Worm (Caenorhabditis elegans) whole organism, L4 larva: ENCODE results near the gene C06A12.3.

Experiments used
- R02D3.7 ChIP-seq: fragments of 150-350 bp; sonication (generic microtip); optimal IDR thresholded peaks from 3 replicates; lab custom pipeline; 2014; ENCODE audit warnings: missing biosample characterization, missing genetic modification characterization
- T20F7.1 ChIP-seq: fragments of 200-800 bp; sonication (Bioruptor generic); optimal IDR thresholded peaks from 2 replicates; lab custom pipeline; 2018; ENCODE audit warnings: mild to moderate bottlenecking, missing genetic modification characterization, missing compliant biosample characterization
- T26A8.4 ChIP-seq: fragments of 200-800 bp; sonication (Bioruptor generic); IDR thresholded peaks from 2 replicates; pipeline ENCODE4 v1.3.6; 2022; ENCODE audit warnings: missing genetic modification characterization, missing compliant biosample characterization
- ZK546.5 ChIP-seq, 2 experiments: sonication (generic microtip); optimal IDR thresholded peaks; 2 replicates each; lab custom pipeline; 2017; ENCODE audit warnings: missing biosample characterization in 2 of 2, missing genetic modification characterization in 2 of 2
- aha-1 ChIP-seq: fragments of 150-350 bp; peaks from one replicate; lab custom pipeline; 2014; ENCODE audit warnings: missing biosample characterization, missing genetic modification characterization
- arid-1 ChIP-seq: fragments of 200-800 bp; sonication (Bioruptor generic); conservative IDR thresholded peaks from 2 replicates; pipeline ENCODE4 v1.3.6; 2022; ENCODE audit warnings: missing genetic modification reagents, missing genetic modification characterization, missing compliant biosample characterization
- attf-4 ChIP-seq: sonication (generic microtip); optimal IDR thresholded peaks from 3 replicates; lab custom pipeline; 2017; ENCODE audit warnings: missing biosample characterization, missing genetic modification characterization
- ceh-20 ChIP-seq: fragments of 200-800 bp; sonication (Bioruptor generic); IDR thresholded peaks from 2 replicates; pipeline ENCODE4 v1.3.6; 2022; ENCODE audit warnings: missing genetic modification reagents, missing genetic modification characterization, missing compliant biosample characterization
- ceh-28 ChIP-seq: fragments of 150-350 bp; optimal IDR thresholded peaks from 2 replicates; lab custom pipeline; 2014; ENCODE audit warnings: missing biosample characterization, missing genetic modification reagents, missing genetic modification characterization
- ctbp-1 ChIP-seq: fragments of 200-800 bp; sonication (Bioruptor generic); IDR thresholded peaks from 2 replicates; pipeline ENCODE4 v1.3.6; 2022; ENCODE audit warnings: missing genetic modification reagents, missing genetic modification characterization, missing compliant biosample characterization
- daf-12 ChIP-seq: fragments of 150-350 bp; optimal IDR thresholded peaks from 2 replicates; lab custom pipeline; 2014; ENCODE audit warnings: missing biosample characterization, missing genetic modification reagents, missing genetic modification characterization
- daf-16 ChIP-seq, 3 experiments: sonication (generic microtip); optimal IDR thresholded peaks; 2 replicates each; lab custom pipeline; 2016 to 2017; ENCODE audit warnings: missing genetic modification characterization in 3 of 3, missing genetic modification reagents in 3 of 3, mild to moderate bottlenecking in 2 of 3, missing compliant biosample characterization in 2 of 3, missing biosample characterization in 1 of 3, moderate library complexity in 1 of 3
- dmd-9 ChIP-seq: fragments of 200-800 bp; sonication (Bioruptor generic); IDR thresholded peaks from 2 replicates; pipeline ENCODE4 v1.3.6; 2022; ENCODE audit warnings: missing genetic modification reagents, missing genetic modification characterization, missing compliant biosample characterization
- dve-1 ChIP-seq: sonication (generic microtip); optimal IDR thresholded peaks from 2 replicates; lab custom pipeline; 2017; ENCODE audit warnings: antibody characterized with exemption, mild to moderate bottlenecking, missing genetic modification characterization, missing compliant biosample characterization; ENCODE audit not compliant: insufficient read depth
- egl-27 ChIP-seq: sonication (generic microtip); optimal IDR thresholded peaks from 3 replicates; lab custom pipeline; 2017; ENCODE audit warnings: missing biosample characterization, missing genetic modification reagents, missing genetic modification characterization
- fkh-10 ChIP-seq: fragments of 150-350 bp; optimal IDR thresholded peaks from 2 replicates; lab custom pipeline; 2014; ENCODE audit warnings: missing biosample characterization, missing genetic modification reagents, missing genetic modification characterization
- gei-8 ChIP-seq: fragments of 200-800 bp; sonication (Bioruptor generic); optimal IDR thresholded peaks from 2 replicates; lab custom pipeline; 2018; ENCODE audit warnings: mild to moderate bottlenecking, missing genetic modification characterization, missing compliant biosample characterization
- hlh-30 ChIP-seq: sonication (generic microtip); optimal IDR thresholded peaks from 2 replicates; lab custom pipeline; 2017; ENCODE audit warnings: antibody characterized with exemption, mild to moderate bottlenecking, missing genetic modification characterization, missing compliant biosample characterization; ENCODE audit not compliant: insufficient read depth
- lin-13 ChIP-seq: fragments of 150-350 bp; optimal IDR thresholded peaks from 2 replicates; lab custom pipeline; 2014; ENCODE audit warnings: missing biosample characterization, missing genetic modification reagents, missing genetic modification characterization
- lir-3 ChIP-seq: sonication (generic microtip); optimal IDR thresholded peaks from 2 replicates; lab custom pipeline; 2016; ENCODE audit warnings: mild to moderate bottlenecking, missing genetic modification characterization, missing compliant biosample characterization
- madf-5 ChIP-seq, 2 experiments: fragments of 200-800 bp; sonication (Bioruptor generic); IDR thresholded peaks; 2 replicates each; pipeline ENCODE4 v1.3.6; 2022; ENCODE audit warnings: missing compliant biosample characterization in 2 of 2, missing genetic modification characterization in 2 of 2
- mep-1 ChIP-seq: fragments of 150-350 bp; sonication (generic microtip); optimal IDR thresholded peaks from 3 replicates; lab custom pipeline; 2014; ENCODE audit warnings: missing biosample characterization, missing genetic modification characterization
- nhr-237 ChIP-seq: sonication (generic microtip); optimal IDR thresholded peaks from 2 replicates; lab custom pipeline; 2017; ENCODE audit warnings: missing biosample characterization, missing genetic modification characterization
- nhr-25 ChIP-seq: sonication (generic microtip); optimal IDR thresholded peaks from 2 replicates; lab custom pipeline; 2017; ENCODE audit warnings: missing genetic modification characterization, mild to moderate bottlenecking, missing compliant biosample characterization, antibody characterized with exemption, moderate library complexity, borderline replicate concordance; ENCODE audit not compliant: insufficient read depth
- nhr-28 ChIP-seq: fragments of 150-350 bp; optimal IDR thresholded peaks from 2 replicates; lab custom pipeline; 2014; ENCODE audit warnings: missing biosample characterization, missing genetic modification characterization
- nhr-48 ChIP-seq: sonication (generic microtip); optimal IDR thresholded peaks from 2 replicates; lab custom pipeline; 2016; ENCODE audit warnings: mild to moderate bottlenecking, missing genetic modification characterization, missing compliant biosample characterization
- nhr-6 ChIP-seq: fragments of 150-350 bp; optimal IDR thresholded peaks from 2 replicates; lab custom pipeline; 2014; ENCODE audit warnings: missing biosample characterization, missing genetic modification characterization
- pqm-1 ChIP-seq: sonication (generic microtip); optimal IDR thresholded peaks from 2 replicates; lab custom pipeline; 2017; ENCODE audit warnings: missing biosample characterization, missing genetic modification characterization
- rbr-2 ChIP-seq: sonication (generic microtip); optimal IDR thresholded peaks from 2 replicates; lab custom pipeline; 2016; ENCODE audit warnings: missing genotype, missing genetic modification characterization, missing compliant biosample characterization
- saeg-2 ChIP-seq: fragments of 200-800 bp; sonication (Bioruptor generic); IDR thresholded peaks from 2 replicates; pipeline ENCODE4 v1.3.6; 2022; ENCODE audit warnings: missing genetic modification reagents, missing genetic modification characterization, missing compliant biosample characterization
- spr-1 ChIP-seq: sonication (generic microtip); optimal IDR thresholded peaks from 2 replicates; lab custom pipeline; 2016; ENCODE audit warnings: mild to moderate bottlenecking, missing genetic modification characterization, missing compliant biosample characterization
- unc-130 ChIP-seq: sonication (generic microtip); optimal IDR thresholded peaks from 2 replicates; lab custom pipeline; 2016; ENCODE audit warnings: missing genetic modification reagents, missing genetic modification characterization, missing compliant biosample characterization
- unc-62 ChIP-seq, 3 experiments: fragments of 150-350 bp in 1 of 3; sonication (generic microtip); optimal IDR thresholded peaks in 2 of 3; peaks in 1 of 3; 1 replicate in 1 of 3; 2 replicates in 2 of 3; lab custom pipeline; 2014 to 2017; ENCODE audit warnings: missing biosample characterization in 3 of 3, missing genetic modification characterization in 3 of 3, missing genetic modification reagents in 3 of 3, missing genotype in 1 of 3
- zfp-3 ChIP-seq: fragments of 200-800 bp; sonication (Bioruptor generic); conservative IDR thresholded peaks from 2 replicates; pipeline ENCODE4 v1.3.6; 2022; ENCODE audit warnings: missing genetic modification reagents, missing genetic modification characterization, missing compliant biosample characterization
- zip-2 ChIP-seq: fragments of 150-350 bp; optimal IDR thresholded peaks from 2 replicates; lab custom pipeline; 2014; ENCODE audit warnings: missing biosample characterization, missing genetic modification characterization

Gene C06A12.3

DNA sequence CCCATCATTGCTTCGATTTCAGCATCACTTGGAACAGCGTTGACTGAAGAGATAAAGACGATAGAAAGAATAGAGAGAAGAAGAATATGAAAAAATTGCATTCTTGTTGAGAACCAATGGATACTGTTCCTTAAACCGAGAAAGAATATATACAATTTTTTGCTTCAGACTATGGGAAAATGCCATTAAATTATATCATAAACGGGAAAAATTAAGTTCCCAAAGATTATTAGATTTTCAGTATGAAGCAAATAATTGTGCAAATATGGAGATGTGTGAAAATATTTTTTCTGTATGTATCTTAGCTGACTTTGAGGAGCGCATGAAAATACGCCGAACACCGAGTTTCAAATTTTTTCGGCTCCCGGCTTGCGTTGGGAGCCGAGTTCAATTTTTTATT is 20.0 kb upstream of the C06A12.3 start, which contains the start of gene T02D1.9:
Gene T02D1.9 (minus strand): TSS at position 101 of the 400 bp plus-strand sequence.
- TF ChIP-seq ceh-28 (tag; lab: Kevin White, UChicago) (no peak), saeg-2 (GFP tag; lab: Robert Waterston, UW) (no peak), aha-1 (tag; lab: Kevin White, UChicago) (peak; percentile 26)

DNA sequence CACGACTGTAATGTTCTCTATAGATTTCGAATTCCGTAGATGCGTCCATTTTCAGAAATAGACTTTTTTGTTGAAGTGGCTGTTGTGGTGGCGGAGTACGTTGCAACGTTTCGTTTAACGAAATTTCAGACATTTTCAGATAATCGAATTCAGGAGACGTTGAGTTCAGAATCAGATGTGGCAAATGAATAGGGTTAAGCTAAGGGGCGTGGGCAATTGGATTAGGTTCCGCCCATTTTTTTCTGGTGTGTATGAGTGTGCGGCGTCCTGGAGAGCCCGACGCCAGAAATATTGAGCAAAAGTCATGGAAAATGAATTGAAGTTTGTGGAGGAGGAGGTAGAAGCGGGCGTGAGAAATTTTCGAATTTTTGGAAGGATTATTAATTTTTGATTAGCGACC is 14.2 kb upstream of the C06A12.3 start:
- TF ChIP-seq fkh-10 (GFP tag; lab: Kevin White, UChicago) (no peak), unc-62 (GFP tag; optimal IDR thresholded peaks at IDR 0.05 in 1 of 2; lab: Kevin White, UChicago) (peak in 1 of 2 experiments; percentile 90), unc-62 (tag; optimal IDR thresholded peaks at IDR 0.05; lab: Kevin White, UChicago) (no peak), nhr-237 (tag; lab: Kevin White, UChicago) (no peak), zfp-3 (no peak), ctbp-1 (no peak), mep-1 (tag; lab: Kevin White, UChicago) (no peak), pqm-1 (tag; lab: Kevin White, UChicago) (no peak), ceh-20 (GFP tag; lab: Robert Waterston, UW) (no peak), daf-12 (no peak)

DNA sequence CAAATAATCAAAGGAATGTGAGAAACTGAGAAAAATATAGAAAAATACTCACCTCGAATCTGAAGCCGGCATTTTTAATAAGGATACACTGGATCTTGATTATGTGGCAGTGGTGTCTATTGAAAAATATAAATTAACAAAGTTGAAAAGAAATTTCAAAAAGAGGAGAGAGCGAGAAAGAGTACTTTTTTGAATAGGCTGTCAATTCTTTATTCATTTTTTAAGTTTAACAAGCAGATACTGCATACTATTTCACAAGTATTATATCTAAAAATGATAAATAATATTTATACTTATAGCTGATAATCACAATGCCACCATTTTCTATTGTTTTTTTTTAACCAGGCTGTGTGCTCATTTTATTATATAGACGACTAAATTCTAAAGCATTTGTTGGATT is 9.8 kb upstream of the C06A12.3 start, which contains the start of gene npr-26:
Gene npr-26 (minus strand): TSS at position 101 of the 400 bp plus-strand sequence.
- no peak for TF ChIP-seq daf-12

DNA sequence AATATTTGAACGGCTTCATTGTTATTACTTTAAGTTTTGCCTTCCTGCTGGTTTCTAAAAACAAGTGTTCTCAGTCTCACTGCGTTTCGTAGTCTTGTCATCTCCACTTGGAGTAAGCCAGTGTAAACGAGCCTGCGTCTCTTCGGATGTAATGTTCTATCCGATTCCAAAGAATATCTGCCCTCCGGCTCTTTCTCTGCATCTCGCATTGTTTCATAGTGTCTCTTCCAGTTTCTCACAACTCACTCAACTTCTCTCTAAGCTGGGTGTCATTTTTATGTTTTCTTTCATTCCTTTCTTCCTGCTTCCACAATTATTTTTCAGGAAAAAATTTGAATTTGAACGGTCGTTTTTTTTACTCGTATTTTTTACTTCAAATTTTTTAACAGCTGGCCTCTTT is 553 bp upstream of the C06A12.3 start:
- TF ChIP-seq gei-8 (GFP tag; lab: Kevin White, UChicago) = no peak
- TF ChIP-seq ZK546.5 (tag; optimal IDR thresholded peaks at IDR 0.05; lab: Kevin White, UChicago) = no peak
- peak in 1 of 2 experiments; percentile 97 for TF ChIP-seq unc-62 (GFP tag; optimal IDR thresholded peaks at IDR 0.05 in 1 of 2; lab: Kevin White, UChicago)
- TF ChIP-seq unc-62 (tag; optimal IDR thresholded peaks at IDR 0.05; lab: Kevin White, UChicago) = no peak
- TF ChIP-seq rbr-2 (tag; lab: Kevin White, UChicago) = peak; percentile 20
- TF ChIP-seq nhr-48 (tag; lab: Kevin White, UChicago) = no peak
- no peak for TF ChIP-seq T20F7.1

DNA sequence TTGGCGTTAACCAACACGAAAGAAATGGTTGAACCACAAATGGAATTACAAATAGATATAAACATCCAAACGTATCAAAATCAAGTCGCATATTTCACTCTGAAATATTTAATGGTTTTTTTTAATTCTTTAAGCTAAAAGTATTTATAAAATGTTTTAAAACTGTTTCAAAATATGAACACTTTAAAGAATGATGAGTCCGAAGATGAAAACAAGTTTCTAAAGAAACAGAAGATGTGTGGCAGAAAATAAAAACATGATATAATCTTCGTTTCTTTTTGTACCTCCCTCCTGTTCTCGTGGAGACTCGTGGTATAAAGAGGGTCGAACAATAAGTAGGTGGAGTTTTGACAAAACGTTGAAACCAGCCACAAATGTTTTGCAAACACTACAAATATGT is 3.8 kb downstream of the C06A12.3 start, which contains the start of gene lact-6:
Gene lact-6 (minus strand): TSS at position 101 of the 400 bp plus-strand sequence.
- TF ChIP-seq saeg-2 (GFP tag; lab: Robert Waterston, UW) (no peak), arid-1 (GFP tag; lab: Robert Waterston, UW) (no peak), rbr-2 (tag; lab: Kevin White, UChicago) (no peak), nhr-25 (tag; lab: Kevin White, UChicago) (no peak), T26A8.4 (GFP tag; lab: Robert Waterston, UW) (no peak), dve-1 (no peak), spr-1 (tag; lab: Kevin White, UChicago) (no peak), nhr-6 (tag; lab: Kevin White, UChicago) (no peak), zip-2 (tag; lab: Kevin White, UChicago) (no peak), ctbp-1 (no peak), dmd-9 (no peak), lir-3 (tag; lab: Kevin White, UChicago) (no peak), attf-4 (no peak)
- TF ChIP-seq, all 104 proteins: peak for 0

DNA sequence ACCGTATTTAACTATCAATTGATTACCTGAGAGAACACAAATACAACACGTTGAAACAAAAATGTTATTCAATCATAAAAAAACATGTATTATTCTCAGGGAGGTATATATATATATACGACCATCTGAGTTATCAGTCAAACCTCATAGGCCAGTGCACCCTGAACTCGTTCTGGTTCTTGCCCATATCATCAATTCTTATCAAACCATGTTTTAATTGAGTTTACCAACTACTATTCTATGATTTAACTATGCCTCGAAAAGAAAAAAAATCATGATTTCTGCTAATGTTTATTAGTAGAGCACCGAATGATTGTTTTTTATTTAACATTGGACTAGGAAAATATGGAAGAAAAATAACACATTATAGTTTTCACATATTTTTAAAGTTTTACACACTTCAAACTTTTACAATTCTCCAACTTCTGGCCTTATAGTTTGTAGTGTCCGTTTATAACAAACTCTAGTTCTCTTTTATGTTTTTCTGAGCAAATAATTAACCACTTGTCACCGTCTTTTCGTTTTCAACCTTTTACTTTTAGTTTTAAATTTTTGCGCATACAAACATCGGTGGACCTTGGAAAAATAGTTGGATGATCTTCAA is 4.8 kb downstream of the C06A12.3 start:
- no peak for TF ChIP-seq dmd-9
- peak; percentile 73 for TF ChIP-seq pqm-1 (tag; lab: Kevin White, UChicago)
- no peak for TF ChIP-seq rbr-2 (tag; lab: Kevin White, UChicago)
- peak; percentile 39 for TF ChIP-seq dve-1
- TF ChIP-seq R02D3.7 = no peak
- no peak for TF ChIP-seq madf-5 (GFP tag; IDR thresholded peaks at IDR 0.05; lab: Robert Waterston, UW)
- TF ChIP-seq hlh-30 (tag; lab: Kevin White, UChicago) = no peak
- no peak for TF ChIP-seq egl-27 (tag; lab: Kevin White, UChicago)
- TF ChIP-seq unc-62 (GFP tag; optimal IDR thresholded peaks at IDR 0.05 in 1 of 2; lab: Kevin White, UChicago) = peak in 1 of 2 experiments; percentile 93
- TF ChIP-seq unc-62 (tag; optimal IDR thresholded peaks at IDR 0.05; lab: Kevin White, UChicago) = no peak
- TF ChIP-seq daf-16 (GFP tag; optimal IDR thresholded peaks at IDR 0.05; lab: Kevin White, UChicago) = no peak
- TF ChIP-seq daf-16 (tag; optimal IDR thresholded peaks at IDR 0.05; lab: Kevin White, UChicago) = peak; percentile 53
- peak; percentile 72 for TF ChIP-seq nhr-28
- no peak for TF ChIP-seq unc-130 (GFP tag; lab: Kevin White, UChicago)
- no peak for TF ChIP-seq lin-13 (GFP tag; lab: Kevin White, UChicago)
